Worm (Caenorhabditis elegans): ENCODE data around the gene ubq-1.

DNA sequence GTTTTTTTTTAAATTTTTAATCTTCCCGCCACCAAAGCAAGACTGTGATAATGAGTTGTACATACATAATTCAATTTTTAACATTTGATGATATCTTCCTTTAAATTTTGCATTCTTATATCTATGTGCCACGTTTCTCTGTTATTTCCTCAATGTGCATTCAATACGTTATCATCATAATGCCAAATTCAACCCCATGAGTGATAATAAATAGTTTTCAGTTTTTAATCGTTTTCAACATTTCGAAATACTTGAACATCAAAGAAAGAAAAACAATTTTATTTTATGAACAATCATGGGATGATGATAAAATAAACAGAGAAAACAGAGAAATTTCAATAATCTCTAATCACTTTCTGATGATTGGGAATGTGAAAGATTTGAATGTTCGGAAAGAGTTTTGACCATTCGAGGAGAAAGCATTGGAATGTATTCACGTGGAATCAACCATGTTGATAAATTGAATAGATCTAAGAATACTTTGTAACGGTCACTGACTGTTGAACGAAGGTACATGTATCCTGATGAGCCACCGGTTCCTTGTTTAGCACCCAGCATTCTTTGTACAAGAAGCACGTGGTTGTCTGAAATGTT is 22.6 kb upstream of the ubq-1 start:
- TF ChIP-seq nhr-12 (tag; optimal IDR thresholded peaks at IDR 0.05): no peak
- no peak for TF ChIP-seq dmd-4 (tag; optimal IDR thresholded peaks at IDR 0.05)
